Fruit fly (Drosophila melanogaster) whole organism, embryonic: ENCODE data around the gene svr.

Source experiments
- Aef1 ChIP-seq: fragments of 200-800 bp; sonication (Bioruptor generic); IDR thresholded peaks from 3 replicates; pipeline ENCODE4 v1.3.6; 2022; ENCODE audit warnings: missing biosample characterization, missing genetic modification characterization
- B-H1 ChIP-seq: fragments of 200-800 bp; sonication (Bioruptor generic); IDR thresholded peaks from 3 replicates; pipeline ENCODE4 v1.3.6; 2022; ENCODE audit warnings: missing biosample characterization, missing genetic modification characterization
- B-H2 ChIP-seq: fragments of 200-800 bp; sonication (Bioruptor generic); optimal IDR thresholded peaks from 2 replicates; lab custom pipeline; 2018; ENCODE audit warnings: missing biosample characterization, mild to moderate bottlenecking, missing genetic modification characterization
- Bteb2 ChIP-seq: fragments of 200-800 bp; sonication (Bioruptor generic); optimal IDR thresholded peaks from 2 replicates; lab custom pipeline; 2016; ENCODE audit warnings: missing biosample characterization, missing genetic modification characterization
- CG11093 ChIP-seq: fragments of 200-800 bp; sonication (Bioruptor generic); IDR thresholded peaks from 3 replicates; pipeline ENCODE4 v1.3.6; 2022; ENCODE audit warnings: missing biosample characterization, missing genetic modification characterization
- CG12942 ChIP-seq: fragments of 200-800 bp; sonication (Bioruptor generic); optimal IDR thresholded peaks from 3 replicates; lab custom pipeline; 2016; ENCODE audit warnings: missing biosample characterization, missing genetic modification characterization
- CG13775 ChIP-seq: fragments of 200-800 bp; sonication (Bioruptor generic); optimal IDR thresholded peaks from 3 replicates; lab custom pipeline; 2017; ENCODE audit warnings: missing biosample characterization, mild to moderate bottlenecking, missing genetic modification characterization
- CG15514 ChIP-seq: fragments of 200-800 bp; sonication (Bioruptor generic); optimal IDR thresholded peaks from 3 replicates; lab custom pipeline; 2017; ENCODE audit warnings: missing biosample characterization, missing genetic modification characterization, mild to moderate bottlenecking, moderate library complexity, missing genetic modification reagents
- CG2116 ChIP-seq: fragments of 200-800 bp; sonication (Bioruptor generic); optimal IDR thresholded peaks from 3 replicates; lab custom pipeline; 2018; ENCODE audit warnings: missing biosample characterization, mild to moderate bottlenecking, missing genetic modification characterization
- CG2712 ChIP-seq: fragments of 200-800 bp; optimal IDR thresholded peaks from 3 replicates; lab custom pipeline; 2019; ENCODE audit warnings: missing biosample characterization, mild to moderate bottlenecking, missing genetic modification characterization, moderate library complexity
- CG30431 ChIP-seq: fragments of 200-800 bp; sonication (Bioruptor generic); optimal IDR thresholded peaks from 2 replicates; lab custom pipeline; 2017; ENCODE audit warnings: missing biosample characterization, missing genetic modification characterization
- CG33557 ChIP-seq: fragments of 200-800 bp; sonication (Bioruptor generic); optimal IDR thresholded peaks from 2 replicates; lab custom pipeline; 2019; ENCODE audit warnings: missing biosample characterization, mild to moderate bottlenecking, missing genetic modification characterization, moderate library complexity
- CG6254 ChIP-seq: fragments of 200-800 bp; sonication (Bioruptor generic); optimal IDR thresholded peaks from 3 replicates; lab custom pipeline; 2017; ENCODE audit warnings: mild to moderate bottlenecking, missing biosample characterization, missing genetic modification reagents, missing genetic modification characterization
- CG6689 ChIP-seq: fragments of 200-800 bp; sonication (Bioruptor generic); IDR thresholded peaks from 2 replicates; pipeline ENCODE4 v1.3.6; 2022; ENCODE audit warnings: missing biosample characterization, missing genetic modification characterization
- CG7786 ChIP-seq: fragments of 200-800 bp; sonication (Bioruptor generic); optimal IDR thresholded peaks from 2 replicates; lab custom pipeline; 2016; ENCODE audit warnings: missing biosample characterization, missing genetic modification characterization
- CG8359 ChIP-seq: fragments of 200-800 bp; sonication (Bioruptor generic); optimal IDR thresholded peaks from 2 replicates; lab custom pipeline; 2017; ENCODE audit warnings: missing biosample characterization, mild to moderate bottlenecking, missing genetic modification characterization, borderline replicate concordance
- CG8765 ChIP-seq: fragments of 200-800 bp; sonication (Bioruptor generic); IDR thresholded peaks from 2 replicates; pipeline ENCODE4 v1.3.6; 2022; ENCODE audit warnings: missing biosample characterization, missing genetic modification characterization
- CG9215 ChIP-seq: fragments of 200-800 bp; sonication (Bioruptor generic); IDR thresholded peaks from 2 replicates; pipeline ENCODE4 v1.3.6; 2022; ENCODE audit warnings: missing biosample characterization, missing genetic modification characterization
- CG9609 ChIP-seq: fragments of 200-800 bp; sonication (Bioruptor generic); optimal IDR thresholded peaks from 3 replicates; lab custom pipeline; 2016; ENCODE audit warnings: missing biosample characterization, missing genetic modification characterization
- E2f1 ChIP-seq: fragments of 200-800 bp; sonication (Bioruptor generic); IDR thresholded peaks from 2 replicates; pipeline ENCODE4 v1.3.6; 2022; ENCODE audit warnings: missing biosample characterization, missing genetic modification characterization
- Hmx ChIP-seq: fragments of 200-800 bp; sonication (Bioruptor generic); optimal IDR thresholded peaks from 2 replicates; lab custom pipeline; 2016; ENCODE audit warnings: missing biosample characterization, missing genetic modification characterization
- Optix ChIP-seq: fragments of 200-800 bp; sonication (Bioruptor generic); IDR thresholded peaks from 3 replicates; pipeline ENCODE4 v1.3.6; 2022; ENCODE audit warnings: missing biosample characterization, missing genetic modification characterization
- Rx ChIP-seq: fragments of 200-800 bp; sonication (Bioruptor generic); IDR thresholded peaks from 2 replicates; pipeline ENCODE4 v1.3.6; 2022; ENCODE audit warnings: missing biosample characterization, missing genetic modification characterization
- Sry-δ ChIP-seq: fragments of 200-800 bp; sonication (Bioruptor generic); optimal IDR thresholded peaks from 2 replicates; lab custom pipeline; 2016; ENCODE audit warnings: missing biosample characterization, missing genetic modification characterization
- Ssrp ChIP-seq: fragments of 200-800 bp; sonication (Bioruptor generic); optimal IDR thresholded peaks from 2 replicates; lab custom pipeline; 2018; ENCODE audit warnings: missing biosample characterization, mild to moderate bottlenecking, missing genetic modification characterization, moderate library complexity
- Trl ChIP-seq, 3 experiments: fragments of >200 bp in 2 of 3; fragments of 200-800 bp in 1 of 3; sonication (Bioruptor generic) in 1 of 3; optimal IDR thresholded peaks; 2 replicates in 1 of 3; 3 replicates in 2 of 3; lab custom pipeline; 2016 to 2017; ENCODE audit warnings: missing biosample characterization in 1 of 3, missing genetic modification characterization in 1 of 3
- bbx ChIP-seq: fragments of 200-800 bp; sonication (Bioruptor generic); IDR thresholded peaks from 2 replicates; pipeline ENCODE4 v1.3.6; 2022; ENCODE audit warnings: missing biosample characterization, missing genetic modification characterization; ENCODE audit not compliant: partially characterized antibody
- cad ChIP-seq: fragments of >200 bp; optimal IDR thresholded peaks from 2 replicates; lab custom pipeline; 2017; ENCODE audit warnings: missing biosample characterization, missing genetic modification characterization
- chinmo ChIP-seq: fragments of 200-800 bp; sonication (Bioruptor generic); IDR thresholded peaks from 4 replicates; pipeline ENCODE4 v1.3.6; 2022; ENCODE audit warnings: missing biosample characterization, missing genetic modification characterization; ENCODE audit not compliant: partially characterized antibody
- chm ChIP-seq: fragments of 200-800 bp; sonication (Bioruptor generic); IDR thresholded peaks from 2 replicates; pipeline ENCODE4 v1.3.6; 2022; ENCODE audit warnings: missing biosample characterization, missing genetic modification characterization
- dan ChIP-seq: fragments of 200-800 bp; sonication (Bioruptor generic); IDR thresholded peaks from 2 replicates; pipeline ENCODE4 v1.3.6; 2022; ENCODE audit warnings: missing biosample characterization, missing genetic modification characterization
- dmrt99B ChIP-seq: fragments of 200-800 bp; sonication (Bioruptor generic); optimal IDR thresholded peaks from 2 replicates; lab custom pipeline; 2018; ENCODE audit warnings: missing biosample characterization, mild to moderate bottlenecking, missing genetic modification characterization, moderate library complexity
- eyg ChIP-seq: fragments of 200-800 bp; sonication (Bioruptor generic); optimal IDR thresholded peaks from 3 replicates; lab custom pipeline; 2016; ENCODE audit warnings: missing biosample characterization, missing genetic modification characterization
- gcm ChIP-seq: fragments of 200-800 bp; sonication (Bioruptor generic); optimal IDR thresholded peaks from 2 replicates; lab custom pipeline; 2019; ENCODE audit warnings: missing biosample characterization, mild to moderate bottlenecking, missing genetic modification characterization, moderate library complexity
- gsb ChIP-seq: fragments of 200-800 bp; sonication (Bioruptor generic); IDR thresholded peaks from 2 replicates; pipeline ENCODE4 v1.3.6; 2022; ENCODE audit warnings: missing biosample characterization, missing genetic modification characterization
- gt ChIP-seq: fragments of 200-800 bp; sonication (Bioruptor generic); IDR thresholded peaks from 2 replicates; pipeline ENCODE4 v1.3.6; 2022; ENCODE audit warnings: missing biosample characterization, missing genetic modification characterization
- hbn ChIP-seq: fragments of 200-800 bp; sonication (Bioruptor generic); IDR thresholded peaks from 2 replicates; pipeline ENCODE4 v1.3.6; 2022; ENCODE audit warnings: missing biosample characterization, missing genetic modification characterization; ENCODE audit not compliant: partially characterized antibody
- jigr1 ChIP-seq: fragments of 200-800 bp; sonication (Bioruptor generic); IDR thresholded peaks from 3 replicates; pipeline ENCODE4 v1.3.6; 2022; ENCODE audit warnings: missing biosample characterization, missing genetic modification characterization
- kni ChIP-seq: fragments of 200-800 bp; sonication (Bioruptor generic); optimal IDR thresholded peaks from 3 replicates; lab custom pipeline; 2017; ENCODE audit warnings: mild to moderate bottlenecking, missing biosample characterization, missing genetic modification reagents, missing genetic modification characterization
- luna ChIP-seq: fragments of 200-800 bp; sonication (Bioruptor generic); optimal IDR thresholded peaks from 2 replicates; lab custom pipeline; 2016; ENCODE audit warnings: missing biosample characterization, missing genetic modification characterization
- pnt ChIP-seq: fragments of 200-800 bp; sonication (Bioruptor generic); optimal IDR thresholded peaks from 3 replicates; lab custom pipeline; 2016; ENCODE audit warnings: missing biosample characterization, missing genetic modification characterization
- ro ChIP-seq: fragments of 200-800 bp; sonication (Bioruptor generic); IDR thresholded peaks from 2 replicates; pipeline ENCODE4 v1.3.6; 2022; ENCODE audit warnings: missing biosample characterization, missing genetic modification characterization
- so ChIP-seq: fragments of 200-800 bp; sonication (Bioruptor generic); IDR thresholded peaks from 3 replicates; pipeline ENCODE4 v1.3.6; 2022; ENCODE audit warnings: missing biosample characterization, missing genetic modification characterization
- trem ChIP-seq: fragments of 200-800 bp; optimal IDR thresholded peaks from 3 replicates; lab custom pipeline; 2019; ENCODE audit warnings: missing biosample characterization, mild to moderate bottlenecking, missing genetic modification characterization, moderate library complexity
- trh ChIP-seq: fragments of 200-800 bp; sonication (Bioruptor generic); optimal IDR thresholded peaks from 2 replicates; lab custom pipeline; 2016; ENCODE audit warnings: missing biosample characterization, missing genetic modification characterization
- unpg ChIP-seq: fragments of 200-800 bp; sonication (Bioruptor generic); optimal IDR thresholded peaks from 3 replicates; lab custom pipeline; 2018; ENCODE audit warnings: missing biosample characterization, mild to moderate bottlenecking, missing genetic modification characterization, moderate library complexity
- usp ChIP-seq: fragments of >200 bp; optimal IDR thresholded peaks from 2 replicates; lab custom pipeline; 2017; ENCODE audit warnings: missing biosample characterization, missing genetic modification characterization
- vfl ChIP-seq: fragments of 200-800 bp; sonication (Bioruptor generic); optimal IDR thresholded peaks from 2 replicates; lab custom pipeline; 2016; ENCODE audit warnings: missing biosample characterization, missing genetic modification characterization
- vvl ChIP-seq: fragments of 200-800 bp; sonication (Bioruptor generic); IDR thresholded peaks from 2 replicates; pipeline ENCODE4 v1.3.6; 2022; ENCODE audit warnings: missing biosample characterization, missing genetic modification characterization
- zfh2 ChIP-seq: fragments of 200-800 bp; sonication (Bioruptor generic); optimal IDR thresholded peaks from 2 replicates; lab custom pipeline; 2016; ENCODE audit warnings: missing biosample characterization, missing genetic modification characterization

The svr gene

dm6 chrX:523179-523851 lies 27.1 kb downstream of the svr start, which contains the start of gene elav (continued):
- peak; percentile 87 for TF ChIP-seq CG2116 (GFP tag; lab: Kevin White, UChicago)
- peak; percentile 99 for TF ChIP-seq dmrt99B (tag; lab: Kevin White, UChicago)
- peak; percentile 96 for TF ChIP-seq CG12942 (GFP tag; lab: Kevin White, UChicago)
- peak; percentile 98 for TF ChIP-seq CG9215 (GFP tag; lab: Robert Waterston, UW)
- peak; percentile 98 for TF ChIP-seq CG6689 (GFP tag; lab: Robert Waterston, UW)
- TF ChIP-seq cad, result peak; percentile 12
- peak; percentile 92 for TF ChIP-seq gt (GFP tag; lab: Robert Waterston, UW)
- peak; percentile 99 for TF ChIP-seq B-H2 (GFP tag; lab: Kevin White, UChicago)
- TF ChIP-seq CG8359 (GFP tag; lab: Kevin White, UChicago), result peak; percentile 92
- peak; percentile 96 for TF ChIP-seq B-H1
- peak; percentile 96 for TF ChIP-seq Rx
- peak; percentile 96 for TF ChIP-seq CG30431 (GFP tag; lab: Kevin White, UChicago)
- TF ChIP-seq Trl (optimal IDR thresholded peaks at IDR 0.05; lab: Kevin White, UChicago), result peak; percentile 96 to 97
- peak; percentile 97 for TF ChIP-seq Trl (GFP tag; optimal IDR thresholded peaks at IDR 0.05; lab: Kevin White, UChicago)
- TF ChIP-seq CG13775 (GFP tag; lab: Kevin White, UChicago), result peak; percentile 99
- TF ChIP-seq luna (GFP tag; lab: Kevin White, UChicago), result peak; percentile 82
- TF ChIP-seq dan (GFP tag; lab: Robert Waterston, UW), result peak; percentile 93
- TF ChIP-seq Ssrp, result peak; percentile 97
- peak; percentile 99 for TF ChIP-seq gcm
- TF ChIP-seq Bteb2 (GFP tag; lab: Kevin White, UChicago), result peak; percentile 95
- peak; percentile 99 for TF ChIP-seq CG33557 (GFP tag; lab: Kevin White, UChicago)
- TF ChIP-seq CG2712 (tag; lab: Kevin White, UChicago), result peak; percentile 99
- TF ChIP-seq pnt (GFP tag; lab: Kevin White, UChicago), result peak; percentile 97
- peak; percentile 96 for TF ChIP-seq trem (tag; lab: Kevin White, UChicago)
- no peak for TF ChIP-seq bbx (GFP tag; lab: Robert Waterston, UW)
- TF ChIP-seq CG15514, result peak; percentile 94
- peak; percentile 94 for TF ChIP-seq CG9609 (GFP tag; lab: Kevin White, UChicago)
- peak; percentile 97 for TF ChIP-seq trh
- peak; percentile 97 for TF ChIP-seq CG11093 (GFP tag; lab: Robert Waterston, UW)
- peak; percentile 96 for TF ChIP-seq CG7786
- TF ChIP-seq chm (GFP tag; lab: Robert Waterston, UW), result peak; percentile 97
- peak; percentile 91 for TF ChIP-seq eyg (GFP tag; lab: Kevin White, UChicago)
- TF ChIP-seq zfh2 (GFP tag; lab: Kevin White, UChicago), result peak; percentile 97
- peak; percentile 94 for TF ChIP-seq jigr1
- TF ChIP-seq chinmo (GFP tag; lab: Robert Waterston, UW), result no peak
- peak; percentile 98 for TF ChIP-seq so (GFP tag; lab: Robert Waterston, UW)
- peak; percentile 96 for TF ChIP-seq ro (GFP tag; lab: Robert Waterston, UW)
- TF ChIP-seq usp (GFP tag; lab: Kevin White, UChicago), result no peak
- peak; percentile 98 for TF ChIP-seq E2f1 (GFP tag; lab: Robert Waterston, UW)
- peak; percentile 98 for TF ChIP-seq unpg
- TF ChIP-seq kni (GFP tag; lab: Kevin White, UChicago), result peak; percentile 99
- TF ChIP-seq vvl (GFP tag; lab: Robert Waterston, UW), result peak; percentile 99
- TF ChIP-seq CG6254 (GFP tag; lab: Kevin White, UChicago), result peak; percentile 96
- TF ChIP-seq Optix (GFP tag; lab: Robert Waterston, UW), result peak; percentile 97
- peak; percentile 96 for TF ChIP-seq vfl (GFP tag; lab: Kevin White, UChicago)
- TF ChIP-seq Sry-δ (GFP tag; lab: Kevin White, UChicago), result peak; percentile 55
- peak; percentile 98 for TF ChIP-seq gsb (GFP tag; lab: Robert Waterston, UW)
- TF ChIP-seq hbn (GFP tag; lab: Robert Waterston, UW), result peak; percentile 23; the same call in 1 of the 2 replicates
- peak; percentile 97 for TF ChIP-seq CG8765
- TF ChIP-seq Hmx (GFP tag; lab: Kevin White, UChicago), result peak; percentile 93
- peak; percentile 98 for TF ChIP-seq Aef1 (GFP tag; lab: Robert Waterston, UW)
